Worm (Caenorhabditis elegans) whole organism, late embryonic: Measurements from ENCODE around the gene W02B3.7.

Source experiments
- C38D4.7 ChIP-seq: fragments of 200-800 bp; sonication (Bioruptor generic); optimal IDR thresholded peaks from 2 replicates; lab custom pipeline; 2018; ENCODE audit warnings: mild to moderate bottlenecking, missing genetic modification characterization, moderate library complexity, missing compliant biosample characterization
- K09A11.1 ChIP-seq: sonication (generic microtip); optimal IDR thresholded peaks from 2 replicates; lab custom pipeline; 2017; ENCODE audit warnings: antibody characterized with exemption, mild to moderate bottlenecking, missing genetic modification characterization, missing compliant biosample characterization; ENCODE audit not compliant: insufficient read depth
- T23F11.4 ChIP-seq: fragments of 200-800 bp; sonication (Bioruptor generic); optimal IDR thresholded peaks from 2 replicates; lab custom pipeline; 2018; ENCODE audit warnings: mild to moderate bottlenecking, missing genetic modification characterization, missing compliant biosample characterization
- Y22D7AL.16 ChIP-seq: sonication (generic microtip); optimal IDR thresholded peaks from 2 replicates; lab custom pipeline; 2016; ENCODE audit warnings: missing genetic modification characterization, missing compliant biosample characterization
- ceh-14 ChIP-seq: sonication (generic microtip); optimal IDR thresholded peaks from 2 replicates; lab custom pipeline; 2016; ENCODE audit warnings: missing genotype, missing genetic modification characterization, missing compliant biosample characterization
- ceh-18 ChIP-seq: sonication (generic microtip); optimal IDR thresholded peaks from 2 replicates; lab custom pipeline; 2016; ENCODE audit warnings: missing genetic modification characterization, missing compliant biosample characterization
- ceh-2 ChIP-seq: sonication (generic microtip); optimal IDR thresholded peaks from 2 replicates; lab custom pipeline; 2016; ENCODE audit warnings: missing genotype, missing genetic modification characterization, missing compliant biosample characterization
- ceh-22 ChIP-seq: sonication (generic microtip); optimal IDR thresholded peaks from 2 replicates; lab custom pipeline; 2017; ENCODE audit warnings: missing biosample characterization, missing genetic modification characterization
- ceh-24 ChIP-seq: sonication (generic microtip); optimal IDR thresholded peaks from 2 replicates; lab custom pipeline; 2016; ENCODE audit warnings: mild to moderate bottlenecking, missing genetic modification characterization, missing compliant biosample characterization
- ceh-31 ChIP-seq: sonication (generic microtip); optimal IDR thresholded peaks from 2 replicates; lab custom pipeline; 2016; ENCODE audit warnings: missing genetic modification characterization, missing compliant biosample characterization
- ceh-34 ChIP-seq: sonication (generic microtip); optimal IDR thresholded peaks from 2 replicates; lab custom pipeline; 2016; ENCODE audit warnings: mild to moderate bottlenecking, missing genetic modification characterization, missing compliant biosample characterization
- ceh-48 ChIP-seq: sonication (generic microtip); optimal IDR thresholded peaks from 2 replicates; lab custom pipeline; 2016; ENCODE audit warnings: missing genetic modification characterization, inconsistent platforms, missing compliant biosample characterization
- ceh-6 ChIP-seq: fragments of 200-800 bp; sonication (Bioruptor generic); optimal IDR thresholded peaks from 2 replicates; lab custom pipeline; 2018; ENCODE audit warnings: mild to moderate bottlenecking, missing genetic modification characterization, missing compliant biosample characterization
- ceh-9 ChIP-seq: sonication (generic microtip); optimal IDR thresholded peaks from 2 replicates; lab custom pipeline; 2016; ENCODE audit warnings: mild to moderate bottlenecking, missing genetic modification characterization, inconsistent platforms, missing compliant biosample characterization
- che-1 ChIP-seq: sonication (generic microtip); optimal IDR thresholded peaks from 2 replicates; lab custom pipeline; 2016; ENCODE audit warnings: mild to moderate bottlenecking, missing genetic modification characterization, missing compliant biosample characterization
- dmd-4 ChIP-seq: sonication (generic microtip); optimal IDR thresholded peaks from 2 replicates; lab custom pipeline; 2016; ENCODE audit warnings: borderline replicate concordance, missing genetic modification characterization, missing compliant biosample characterization
- dve-1 ChIP-seq: sonication (generic microtip); optimal IDR thresholded peaks from 2 replicates; lab custom pipeline; 2017; ENCODE audit warnings: antibody characterized with exemption, mild to moderate bottlenecking, missing genetic modification characterization, missing compliant biosample characterization
- eyg-1 ChIP-seq: sonication (generic microtip); optimal IDR thresholded peaks from 2 replicates; lab custom pipeline; 2016; ENCODE audit warnings: missing genotype, missing genetic modification characterization, missing compliant biosample characterization
- fkh-10 ChIP-seq: fragments of 150-350 bp; optimal IDR thresholded peaks from 2 replicates; lab custom pipeline; 2014; ENCODE audit warnings: missing biosample characterization, missing genetic modification reagents, missing genetic modification characterization
- fkh-6 ChIP-seq: sonication (generic microtip); optimal IDR thresholded peaks from 2 replicates; lab custom pipeline; 2016; ENCODE audit warnings: missing genetic modification characterization, missing compliant biosample characterization
- gmeb-2 ChIP-seq: sonication (generic microtip); optimal IDR thresholded peaks from 2 replicates; lab custom pipeline; 2016; ENCODE audit warnings: missing genetic modification characterization, inconsistent platforms, missing compliant biosample characterization
- hlh-15 ChIP-seq: sonication (generic microtip); optimal IDR thresholded peaks from 2 replicates; lab custom pipeline; 2016; ENCODE audit warnings: missing genetic modification characterization, missing compliant biosample characterization
- hlh-8 ChIP-seq: sonication (generic microtip); optimal IDR thresholded peaks from 2 replicates; lab custom pipeline; 2016; ENCODE audit warnings: missing genotype, missing genetic modification characterization, missing compliant biosample characterization
- lim-6 ChIP-seq: sonication (generic microtip); optimal IDR thresholded peaks from 2 replicates; lab custom pipeline; 2016; ENCODE audit warnings: missing genetic modification characterization, missing compliant biosample characterization
- madf-2 ChIP-seq: sonication (generic microtip); optimal IDR thresholded peaks from 2 replicates; lab custom pipeline; 2017; ENCODE audit warnings: missing genetic modification characterization, missing compliant biosample characterization
- mec-3 ChIP-seq: sonication (generic microtip); optimal IDR thresholded peaks from 2 replicates; lab custom pipeline; 2016; ENCODE audit warnings: borderline replicate concordance, missing genetic modification characterization, missing compliant biosample characterization
- nhr-11 ChIP-seq: fragments of 150-350 bp; optimal IDR thresholded peaks from 2 replicates; lab custom pipeline; 2014; ENCODE audit warnings: missing biosample characterization, missing genetic modification characterization
- nhr-232 ChIP-seq: sonication (generic microtip); optimal IDR thresholded peaks from 2 replicates; lab custom pipeline; 2016; ENCODE audit warnings: missing genetic modification characterization, missing compliant biosample characterization
- odd-2 ChIP-seq: sonication (generic microtip); optimal IDR thresholded peaks from 2 replicates; lab custom pipeline; 2017; ENCODE audit warnings: antibody characterized with exemption, mild to moderate bottlenecking, missing genetic modification characterization, missing compliant biosample characterization
- pag-3 ChIP-seq: sonication (generic microtip); optimal IDR thresholded peaks from 2 replicates; lab custom pipeline; 2016; ENCODE audit warnings: missing compliant biosample characterization, missing genetic modification characterization, borderline replicate concordance
- pat-9 ChIP-seq: fragments of 200-800 bp; sonication (Bioruptor generic); optimal IDR thresholded peaks from 2 replicates; lab custom pipeline; 2018; ENCODE audit warnings: mild to moderate bottlenecking, missing genetic modification characterization, moderate library complexity, missing compliant biosample characterization
- pax-1 ChIP-seq: fragments of 150-350 bp; optimal IDR thresholded peaks from 2 replicates; lab custom pipeline; 2014; ENCODE audit warnings: missing biosample characterization, missing genetic modification characterization
- pqm-1 ChIP-seq: sonication (generic microtip); optimal IDR thresholded peaks from 2 replicates; lab custom pipeline; 2016; ENCODE audit warnings: missing genetic modification characterization, missing compliant biosample characterization
- pros-1 ChIP-seq: fragments of 150-350 bp; optimal IDR thresholded peaks from 2 replicates; lab custom pipeline; 2014; ENCODE audit warnings: missing biosample characterization, missing genetic modification reagents, missing genetic modification characterization
- sox-2 ChIP-seq: fragments of 200-800 bp; sonication (Bioruptor generic); IDR thresholded peaks from 2 replicates; pipeline ENCODE4 v1.3.6; 2022; ENCODE audit warnings: missing genetic modification reagents, missing genetic modification characterization, missing compliant biosample characterization
- sox-4 ChIP-seq: sonication (generic microtip); optimal IDR thresholded peaks from 2 replicates; lab custom pipeline; 2017; ENCODE audit warnings: mild to moderate bottlenecking, missing genetic modification characterization, inconsistent platforms, missing compliant biosample characterization
- syd-9 ChIP-seq: sonication (generic microtip); optimal IDR thresholded peaks from 2 replicates; lab custom pipeline; 2016; ENCODE audit warnings: mild to moderate bottlenecking, missing genetic modification characterization, moderate library complexity, missing compliant biosample characterization
- tbx-2 ChIP-seq: sonication (generic microtip); optimal IDR thresholded peaks from 2 replicates; lab custom pipeline; 2016; ENCODE audit warnings: missing genetic modification characterization, missing compliant biosample characterization
- tbx-7 ChIP-seq: sonication (generic microtip); optimal IDR thresholded peaks from 2 replicates; lab custom pipeline; 2016; ENCODE audit warnings: missing genotype, missing genetic modification characterization, missing compliant biosample characterization
- ttx-3 ChIP-seq: sonication (generic microtip); optimal IDR thresholded peaks from 2 replicates; lab custom pipeline; 2016; ENCODE audit warnings: missing genetic modification reagents, missing genetic modification characterization, missing compliant biosample characterization
- unc-3 ChIP-seq, 2 experiments: fragments of 200-800 bp in 1 of 2; sonication (Bioruptor generic) in 1 of 2; sonication (generic microtip) in 1 of 2; conservative IDR thresholded peaks in 1 of 2; optimal IDR thresholded peaks in 1 of 2; 2 replicates each; pipeline versions ENCODE4 v1.3.6 to Lab custom; 2016 to 2022; ENCODE audit warnings: missing compliant biosample characterization in 2 of 2, missing genetic modification characterization in 2 of 2, missing genetic modification reagents in 1 of 2
- unc-86 ChIP-seq: sonication (generic microtip); optimal IDR thresholded peaks from 2 replicates; lab custom pipeline; 2016; ENCODE audit warnings: missing genetic modification characterization, missing compliant biosample characterization
- ztf-16 ChIP-seq: sonication (generic microtip); optimal IDR thresholded peaks from 2 replicates; lab custom pipeline; 2017; ENCODE audit warnings: missing genetic modification characterization, missing compliant biosample characterization

Gene W02B3.7

ce11 chrIII:649935-650334 lies 41.9 kb downstream of the W02B3.7 start:
- TF ChIP-seq odd-2 (tag; lab: Kevin White, UChicago) (no peak), eyg-1 (tag; lab: Kevin White, UChicago) (no peak), unc-86 (tag; lab: Kevin White, UChicago) (no peak), ceh-48 (tag; lab: Kevin White, UChicago) (no peak), ceh-34 (tag; lab: Kevin White, UChicago) (no peak), ceh-2 (tag; lab: Kevin White, UChicago) (no peak)

ce11 chrIII:647248-647647 lies 44.6 kb downstream of the W02B3.7 start:
- no peak for TF ChIP-seq ceh-22
- no peak for TF ChIP-seq odd-2 (tag; lab: Kevin White, UChicago)
- TF ChIP-seq ceh-18, result no peak
- TF ChIP-seq nhr-11 (tag; lab: Kevin White, UChicago), result no peak
- peak; percentile 5 for TF ChIP-seq ceh-31 (tag; lab: Kevin White, UChicago)
- TF ChIP-seq tbx-7, result no peak
- TF ChIP-seq sox-2 (GFP tag; lab: Robert Waterston, UW), result no peak
- peak; percentile 5 for TF ChIP-seq eyg-1 (tag; lab: Kevin White, UChicago)
- TF ChIP-seq syd-9 (tag; lab: Kevin White, UChicago), result no peak
- TF ChIP-seq dmd-4 (tag; lab: Kevin White, UChicago), result no peak
- TF ChIP-seq hlh-15 (tag; lab: Kevin White, UChicago), result no peak
- no peak for TF ChIP-seq gmeb-2
- no peak for TF ChIP-seq dve-1 (tag; lab: Kevin White, UChicago)
- TF ChIP-seq sox-4 (tag; lab: Kevin White, UChicago), result no peak
- TF ChIP-seq ceh-34 (tag; lab: Kevin White, UChicago), result peak; percentile 2
- no peak for TF ChIP-seq mec-3
- TF ChIP-seq fkh-10, result no peak
- no peak for TF ChIP-seq che-1 (tag; lab: Kevin White, UChicago)
- TF ChIP-seq ceh-9 (tag; lab: Kevin White, UChicago), result no peak
- no peak for TF ChIP-seq pat-9 (tag; lab: Kevin White, UChicago)
- no peak for TF ChIP-seq ceh-14
- TF ChIP-seq ceh-2 (tag; lab: Kevin White, UChicago), result no peak
- TF ChIP-seq pqm-1 (tag; lab: Kevin White, UChicago), result no peak
- TF ChIP-seq K09A11.1 (tag; lab: Kevin White, UChicago), result no peak
- TF ChIP-seq pag-3 (tag; lab: Kevin White, UChicago), result no peak
- TF ChIP-seq ttx-3 (tag; lab: Kevin White, UChicago), result no peak
- no peak for TF ChIP-seq ceh-48 (tag; lab: Kevin White, UChicago)
- TF ChIP-seq unc-3 (GFP tag; conservative IDR thresholded peaks at IDR 0.05; lab: Robert Waterston, UW), result no peak
- no peak for TF ChIP-seq unc-3 (tag; optimal IDR thresholded peaks at IDR 0.05; lab: Kevin White, UChicago)
- no peak for TF ChIP-seq C38D4.7 (GFP tag; lab: Kevin White, UChicago)
- TF ChIP-seq fkh-6 (tag; lab: Kevin White, UChicago), result no peak
- TF ChIP-seq lim-6, result no peak
- peak; percentile 22 for TF ChIP-seq tbx-2

- no peak for TF ChIP-seq hlh-8
- no peak for TF ChIP-seq ceh-24
- TF ChIP-seq tbx-7, result no peak
- no peak for TF ChIP-seq madf-2 (tag; lab: Kevin White, UChicago)
- TF ChIP-seq che-1 (tag; lab: Kevin White, UChicago), result no peak
- no peak for TF ChIP-seq ceh-14
- TF ChIP-seq ztf-16 (tag; lab: Kevin White, UChicago), result no peak
- TF ChIP-seq pros-1 (tag; lab: Kevin White, UChicago), result no peak
- no peak for TF ChIP-seq pqm-1 (tag; lab: Kevin White, UChicago)
- TF ChIP-seq odd-2 (tag; lab: Kevin White, UChicago), result no peak
- no peak for TF ChIP-seq unc-3 (GFP tag; conservative IDR thresholded peaks at IDR 0.05; lab: Robert Waterston, UW)
- TF ChIP-seq unc-3 (tag; optimal IDR thresholded peaks at IDR 0.05; lab: Kevin White, UChicago), result no peak
- TF ChIP-seq T23F11.4 (GFP tag; lab: Kevin White, UChicago), result no peak
- no peak for TF ChIP-seq unc-86 (tag; lab: Kevin White, UChicago)
- no peak for TF ChIP-seq ceh-6 (GFP tag; lab: Kevin White, UChicago)
- no peak for TF ChIP-seq lim-6
- no peak for TF ChIP-seq nhr-232
- no peak for TF ChIP-seq Y22D7AL.16 (tag; lab: Kevin White, UChicago)
- no peak for TF ChIP-seq pax-1 (tag; lab: Kevin White, UChicago)
These were observed 45.4 kb downstream of the W02B3.7 start, which contains the start of gene orai-1 for ce11 chrIII:646454-646853. TSS of gene orai-1 (plus strand) at chrIII:646754.
